Worm (Caenorhabditis elegans) whole organism, late embryonic: ENCODE data around the gene nas-8.
A peak's percentile ranks its signal among the peaks of the same experiment; 100 is the strongest.

Experiments
- C08G9.2 ChIP-seq: sonication (generic microtip); optimal IDR thresholded peaks from 2 replicates; lab custom pipeline; 2016; ENCODE audit warnings: mild to moderate bottlenecking, missing genetic modification characterization, moderate library complexity, missing compliant biosample characterization
- K02D7.2 ChIP-seq: sonication (generic microtip); optimal IDR thresholded peaks from 2 replicates; lab custom pipeline; 2017; ENCODE audit warnings: mild to moderate bottlenecking, missing genetic modification characterization, missing compliant biosample characterization
- ahr-1 ChIP-seq: sonication (generic microtip); optimal IDR thresholded peaks from 2 replicates; lab custom pipeline; 2016; ENCODE audit warnings: missing genetic modification characterization, missing compliant biosample characterization
- ama-1 ChIP-seq: fragments of 150-350 bp; optimal IDR thresholded peaks from 2 replicates; lab custom pipeline; 2014
- ceh-45 ChIP-seq: fragments of 200-800 bp; sonication (Bioruptor generic); IDR thresholded peaks from 2 replicates; pipeline ENCODE4 v1.3.6; 2022; ENCODE audit warnings: missing genetic modification reagents, missing genetic modification characterization, missing compliant biosample characterization
- elt-2 ChIP-seq: sonication (generic microtip); optimal IDR thresholded peaks from 2 replicates; lab custom pipeline; 2016; ENCODE audit warnings: missing genetic modification reagents, missing genetic modification characterization, missing compliant biosample characterization
- hlh-30 ChIP-seq: sonication (generic microtip); optimal IDR thresholded peaks from 2 replicates; lab custom pipeline; 2017; ENCODE audit warnings: antibody characterized with exemption, missing genetic modification characterization, missing compliant biosample characterization; ENCODE audit not compliant: insufficient read depth
- lin-11 ChIP-seq: fragments of 200-800 bp; sonication (Bioruptor generic); optimal IDR thresholded peaks from 2 replicates; lab custom pipeline; 2018; ENCODE audit warnings: mild to moderate bottlenecking, missing genetic modification characterization, missing compliant biosample characterization
- nfya-1 ChIP-seq: sonication (generic microtip); optimal IDR thresholded peaks from 2 replicates; lab custom pipeline; 2017; ENCODE audit warnings: missing genetic modification characterization, mild to moderate bottlenecking, missing compliant biosample characterization, antibody characterized with exemption, moderate library complexity
- ttx-3 ChIP-seq: sonication (generic microtip); optimal IDR thresholded peaks from 2 replicates; lab custom pipeline; 2016; ENCODE audit warnings: missing genetic modification reagents, missing genetic modification characterization, missing compliant biosample characterization

DNA sequence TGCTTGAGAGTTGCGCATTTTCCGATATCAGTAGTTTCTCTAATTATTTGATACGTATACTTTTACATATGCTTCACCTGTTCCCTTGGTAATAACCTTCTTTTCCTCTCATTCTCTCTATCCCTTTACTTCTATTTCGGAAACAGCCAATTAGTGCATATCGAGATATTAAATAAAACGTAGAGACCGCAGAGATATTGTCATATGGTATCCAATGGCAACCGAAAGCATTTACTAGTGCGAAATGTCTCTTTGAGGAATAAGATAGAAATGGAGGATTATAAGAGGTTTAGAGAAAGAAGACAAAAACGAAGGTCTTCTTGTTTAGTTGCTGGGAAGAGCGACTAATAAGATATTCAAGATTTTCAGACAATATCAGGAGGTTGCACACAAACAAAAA, 41.7 kb downstream of the nas-8 start, which contains the start of gene maph-9:
- TF ChIP-seq hlh-30 (no peak), ahr-1 (no peak), lin-11 (no peak), elt-2 (no peak), C08G9.2 (tag; lab: Kevin White, UChicago) (no peak), nfya-1 (peak; percentile 44), ttx-3 (no peak), ceh-45 (no peak), ama-1 (no peak), K02D7.2 (tag; lab: Kevin White, UChicago) (no peak)
